Worm (Caenorhabditis elegans): ENCODE measurements around the gene snrp-40.1.

ce11 chrX:11345471-11345870 is 45.9 kb upstream of the snrp-40.1 start:
- no peak for TF ChIP-seq nhr-12 (tag; optimal IDR thresholded peaks at IDR 0.05)
- no peak for TF ChIP-seq mep-1 (tag; optimal IDR thresholded peaks at IDR 0.05)
- TF ChIP-seq nhr-84 (tag; optimal IDR thresholded peaks at IDR 0.05): no peak
- no peak for TF ChIP-seq ceh-82 (tag; optimal IDR thresholded peaks at IDR 0.05)
- TF ChIP-seq nhr-11 (tag; optimal IDR thresholded peaks at IDR 0.05): no peak
- TF ChIP-seq nhr-28 (tag; optimal IDR thresholded peaks at IDR 0.05): no peak
- no peak for TF ChIP-seq alr-1 (tag; optimal IDR thresholded peaks at IDR 0.05; ENCODE audit: borderline replicate concordance)
- no peak for TF ChIP-seq unc-62 (GFP tag; optimal IDR thresholded peaks at IDR 0.05)
- no peak for TF ChIP-seq lsy-2 (tag; optimal IDR thresholded peaks at IDR 0.05)
- TF ChIP-seq blmp-1 (tag; optimal IDR thresholded peaks at IDR 0.05): no peak
- no peak for TF ChIP-seq aly-2 (tag; optimal IDR thresholded peaks at IDR 0.05)
- TF ChIP-seq unc-86 (tag; optimal IDR thresholded peaks at IDR 0.05): no peak

Measured in whole organism, L1 larva.